Fruit fly (Drosophila melanogaster) whole organism, pupa: ENCODE data around the gene PolA1.

Source experiments
- CG12605 ChIP-seq: fragments of 200-800 bp; sonication (Bioruptor generic); IDR thresholded peaks from 2 replicates; pipeline ENCODE4 v1.3.6; 2022; ENCODE audit warnings: missing biosample characterization, missing genetic modification characterization
- CG13204 ChIP-seq: fragments of 200-800 bp; sonication (Bioruptor generic); optimal IDR thresholded peaks from 2 replicates; lab custom pipeline; 2018; ENCODE audit warnings: missing biosample characterization, mild to moderate bottlenecking, missing genetic modification characterization, moderate library complexity
- CG14655 ChIP-seq: fragments of 200-800 bp; sonication (Bioruptor generic); optimal IDR thresholded peaks from 3 replicates; lab custom pipeline; 2017; ENCODE audit warnings: mild to moderate bottlenecking, missing biosample characterization, missing genetic modification reagents, missing genetic modification characterization
- CG17806 ChIP-seq: fragments of 200-800 bp; sonication (Bioruptor generic); optimal IDR thresholded peaks from 2 replicates; lab custom pipeline; 2018; ENCODE audit warnings: missing biosample characterization, mild to moderate bottlenecking, missing genetic modification characterization, moderate library complexity
- EcR ChIP-seq: fragments of 200-800 bp; sonication (Bioruptor generic); optimal IDR thresholded peaks from 3 replicates; lab custom pipeline; 2019; ENCODE audit warnings: missing biosample characterization, missing genetic modification characterization, mild to moderate bottlenecking, moderate library complexity, missing genetic modification reagents
- Pif1A ChIP-seq: fragments of 200-800 bp; sonication (Bioruptor generic); optimal IDR thresholded peaks from 3 replicates; lab custom pipeline; 2016; ENCODE audit warnings: missing biosample characterization, missing genetic modification characterization

dm6 chr3R:21649053-21649821 is 22.3 kb downstream of the PolA1 start:
- TF ChIP-seq CG13204: peak; percentile 27
- no peak for TF ChIP-seq Pif1A (GFP tag; lab: Kevin White, UChicago)
- TF ChIP-seq CG12605 (GFP tag; lab: Robert Waterston, UW): no peak
- peak; percentile 77 for TF ChIP-seq EcR (GFP tag; lab: Kevin White, UChicago)
- TF ChIP-seq CG17806 (tag; lab: Kevin White, UChicago): peak; percentile 91
- peak; percentile 47 for TF ChIP-seq CG14655 (GFP tag; lab: Kevin White, UChicago)
